Worm (Caenorhabditis elegans): Measurements from ENCODE around the gene srt-11.

ce11 chrII:14819258-14819985, 13.6 kb downstream of the srt-11 start:
- TF ChIP-seq dpl-1 (GFP tag; optimal IDR thresholded peaks at IDR 0.05), result no peak
- TF ChIP-seq nhr-237 (tag; optimal IDR thresholded peaks at IDR 0.05), result no peak
- TF ChIP-seq ama-1 (optimal IDR thresholded peaks at IDR 0.05), result no peak
- TF ChIP-seq snpc-4 (tag; optimal IDR thresholded peaks at IDR 0.05), result no peak
- TF ChIP-seq tbx-2 (tag; optimal IDR thresholded peaks at IDR 0.05), result no peak
- TF ChIP-seq lin-13 (GFP tag; optimal IDR thresholded peaks at IDR 0.05), result no peak
- no peak for TF ChIP-seq lir-3 (tag; optimal IDR thresholded peaks at IDR 0.05; ENCODE audit: poor library complexity)
- TF ChIP-seq lin-15B (tag; optimal IDR thresholded peaks at IDR 0.05), result no peak
- no peak for TF ChIP-seq lin-39 (tag; optimal IDR thresholded peaks at IDR 0.05)
- no peak for TF ChIP-seq ceh-90 (tag; optimal IDR thresholded peaks at IDR 0.05)
- TF ChIP-seq mdl-1 (tag; optimal IDR thresholded peaks at IDR 0.05), result no peak
- no peak for TF ChIP-seq nhr-71 (tag; optimal IDR thresholded peaks at IDR 0.05)
